Fruit fly (Drosophila melanogaster) whole organism, embryonic: ENCODE measurements around the gene Sym.

Experiments
- BEAF-32 ChIP-seq: fragments of 200-800 bp; sonication (Bioruptor generic); optimal IDR thresholded peaks from 3 replicates; lab custom pipeline; 2017; ENCODE audit warnings: missing biosample characterization, missing genetic modification characterization, mild to moderate bottlenecking, moderate library complexity, missing genetic modification reagents
- CG10462 ChIP-seq: fragments of 200-800 bp; sonication (Bioruptor generic); optimal IDR thresholded peaks from 2 replicates; lab custom pipeline; 2016; ENCODE audit warnings: missing biosample characterization, missing genetic modification characterization
- CG11695 ChIP-seq: fragments of 200-800 bp; sonication (Bioruptor generic); IDR thresholded peaks from 3 replicates; pipeline ENCODE4 v1.3.6; 2022; ENCODE audit warnings: missing biosample characterization, missing genetic modification characterization
- CG11696 ChIP-seq: fragments of 200-800 bp; sonication (Bioruptor generic); IDR thresholded peaks from 2 replicates; pipeline ENCODE4 v1.3.6; 2022; ENCODE audit warnings: missing biosample characterization, missing genetic modification characterization
- CG12104 ChIP-seq: fragments of 200-800 bp; sonication (Bioruptor generic); optimal IDR thresholded peaks from 3 replicates; lab custom pipeline; 2016; ENCODE audit warnings: missing biosample characterization, missing genetic modification characterization
- CG12219 ChIP-seq: fragments of 200-800 bp; sonication (Bioruptor generic); optimal IDR thresholded peaks from 3 replicates; lab custom pipeline; 2018; ENCODE audit warnings: missing biosample characterization, mild to moderate bottlenecking, missing genetic modification characterization
- CG13624 ChIP-seq: fragments of 200-800 bp; sonication (Bioruptor generic); optimal IDR thresholded peaks from 2 replicates; lab custom pipeline; 2016; ENCODE audit warnings: missing biosample characterization, missing genetic modification characterization
- CG14860 ChIP-seq: fragments of 200-800 bp; sonication (Bioruptor generic); IDR thresholded peaks from 3 replicates; pipeline ENCODE4 v1.3.6; 2022; ENCODE audit warnings: missing biosample characterization, missing genetic modification characterization; ENCODE audit not compliant: partially characterized antibody
- CG15011 ChIP-seq: fragments of 200-800 bp; sonication (Bioruptor generic); optimal IDR thresholded peaks from 3 replicates; lab custom pipeline; 2018; ENCODE audit warnings: missing biosample characterization, mild to moderate bottlenecking, missing genetic modification characterization
- CG3065 ChIP-seq: fragments of 200-800 bp; sonication (Bioruptor generic); optimal IDR thresholded peaks from 2 replicates; lab custom pipeline; 2016; ENCODE audit warnings: missing biosample characterization, missing genetic modification characterization
- CG31365 ChIP-seq: fragments of 200-800 bp; sonication (Bioruptor generic); optimal IDR thresholded peaks from 2 replicates; lab custom pipeline; 2018; ENCODE audit warnings: missing biosample characterization, mild to moderate bottlenecking, missing genetic modification characterization
- CG6689 ChIP-seq: fragments of 200-800 bp; sonication (Bioruptor generic); IDR thresholded peaks from 2 replicates; pipeline ENCODE4 v1.3.6; 2022; ENCODE audit warnings: missing biosample characterization, missing genetic modification characterization
- CG7372 ChIP-seq: fragments of 200-800 bp; sonication (Bioruptor generic); IDR thresholded peaks from 2 replicates; pipeline ENCODE4 v1.3.6; 2022; ENCODE audit warnings: missing biosample characterization, missing genetic modification characterization
- CG7745 ChIP-seq: fragments of 200-800 bp; sonication (Bioruptor generic); optimal IDR thresholded peaks from 2 replicates; lab custom pipeline; 2018; ENCODE audit warnings: missing biosample characterization, mild to moderate bottlenecking, missing genetic modification characterization, moderate library complexity
- CrebB ChIP-seq: fragments of 200-800 bp; sonication (Bioruptor generic); optimal IDR thresholded peaks from 3 replicates; lab custom pipeline; 2018; ENCODE audit warnings: missing biosample characterization, mild to moderate bottlenecking, missing genetic modification characterization
- Doc3 ChIP-seq: fragments of 200-800 bp; sonication (Bioruptor generic); IDR thresholded peaks from 3 replicates; pipeline ENCODE4 v1.3.6; 2022; ENCODE audit warnings: missing biosample characterization, missing genetic modification characterization; ENCODE audit not compliant: partially characterized antibody
- Dref ChIP-seq: fragments of 200-800 bp; sonication (Bioruptor generic); IDR thresholded peaks from 2 replicates; pipeline ENCODE4 v1.3.6; 2022; ENCODE audit warnings: missing biosample characterization, missing genetic modification characterization
- Fer3 ChIP-seq: fragments of 200-800 bp; sonication (Bioruptor generic); optimal IDR thresholded peaks from 2 replicates; lab custom pipeline; 2018; ENCODE audit warnings: missing biosample characterization, mild to moderate bottlenecking, missing genetic modification characterization, moderate library complexity
- H2.0 ChIP-seq: fragments of 200-800 bp; sonication (Bioruptor generic); IDR thresholded peaks from 2 replicates; pipeline ENCODE4 v1.3.6; 2022; ENCODE audit warnings: missing biosample characterization, missing genetic modification characterization
- HHEX ChIP-seq: fragments of 200-800 bp; sonication (Bioruptor generic); optimal IDR thresholded peaks from 3 replicates; lab custom pipeline; 2017; ENCODE audit warnings: missing biosample characterization, mild to moderate bottlenecking, missing genetic modification characterization, missing genetic modification reagents
- HLH3B ChIP-seq: fragments of 200-800 bp; sonication (Bioruptor generic); IDR thresholded peaks from 2 replicates; pipeline ENCODE4 v1.3.6; 2022; ENCODE audit warnings: missing biosample characterization, missing genetic modification characterization
- Hmr ChIP-seq: fragments of 200-800 bp; sonication (Bioruptor generic); optimal IDR thresholded peaks from 3 replicates; lab custom pipeline; 2017; ENCODE audit warnings: mild to moderate bottlenecking, missing biosample characterization, missing genetic modification reagents, missing genetic modification characterization
- Hr3 ChIP-seq: fragments of 200-800 bp; sonication (Bioruptor generic); optimal IDR thresholded peaks from 3 replicates; lab custom pipeline; 2016; ENCODE audit warnings: missing biosample characterization, missing genetic modification characterization
- Hsf ChIP-seq: fragments of 200-800 bp; sonication (Bioruptor generic); optimal IDR thresholded peaks from 3 replicates; lab custom pipeline; 2016; ENCODE audit warnings: missing biosample characterization, missing genetic modification characterization
- Jarid2 ChIP-seq: fragments of 200-800 bp; sonication (Bioruptor generic); optimal IDR thresholded peaks from 3 replicates; lab custom pipeline; 2017; ENCODE audit warnings: mild to moderate bottlenecking, missing biosample characterization, missing genetic modification reagents, missing genetic modification characterization
- Nf-YB ChIP-seq: fragments of 200-800 bp; sonication (Bioruptor generic); optimal IDR thresholded peaks from 3 replicates; lab custom pipeline; 2019; ENCODE audit warnings: missing biosample characterization, mild to moderate bottlenecking, missing genetic modification characterization, moderate library complexity
- Pdp1 ChIP-seq, 2 experiments: fragments of 200-800 bp; sonication (Bioruptor generic); optimal IDR thresholded peaks; 3 replicates each; lab custom pipeline; 2016; ENCODE audit warnings: missing biosample characterization in 2 of 2, missing genetic modification characterization in 2 of 2, mild to moderate bottlenecking in 1 of 2, moderate library complexity in 1 of 2
- Ravus ChIP-seq: fragments of 200-800 bp; sonication (Bioruptor generic); IDR thresholded peaks from 2 replicates; pipeline ENCODE4 v1.3.6; 2022; ENCODE audit warnings: missing biosample characterization, missing genetic modification characterization
- Sry-δ ChIP-seq: fragments of 200-800 bp; sonication (Bioruptor generic); optimal IDR thresholded peaks from 2 replicates; lab custom pipeline; 2016; ENCODE audit warnings: missing biosample characterization, missing genetic modification characterization
- YL-1 ChIP-seq: fragments of 200-800 bp; sonication (Bioruptor generic); optimal IDR thresholded peaks from 3 replicates; lab custom pipeline; 2017; ENCODE audit warnings: missing biosample characterization, mild to moderate bottlenecking, missing genetic modification characterization
- ab ChIP-seq: fragments of 200-800 bp; sonication (Bioruptor generic); optimal IDR thresholded peaks from 2 replicates; lab custom pipeline; 2016; ENCODE audit warnings: missing biosample characterization, missing genetic modification characterization
- ase ChIP-seq: fragments of 200-800 bp; sonication (Bioruptor generic); IDR thresholded peaks from 3 replicates; pipeline ENCODE4 v1.3.6; 2022; ENCODE audit warnings: missing biosample characterization, missing genetic modification characterization
- chm ChIP-seq: fragments of 200-800 bp; sonication (Bioruptor generic); IDR thresholded peaks from 2 replicates; pipeline ENCODE4 v1.3.6; 2022; ENCODE audit warnings: missing biosample characterization, missing genetic modification characterization
- croc ChIP-seq: fragments of 200-800 bp; sonication (Bioruptor generic); conservative IDR thresholded peaks from 3 replicates; pipeline ENCODE4 v1.3.6; 2022; ENCODE audit warnings: missing biosample characterization, missing genetic modification characterization
- disco-r ChIP-seq: fragments of 200-800 bp; sonication (Bioruptor generic); optimal IDR thresholded peaks from 2 replicates; lab custom pipeline; 2016; ENCODE audit warnings: missing biosample characterization, missing genetic modification characterization
- gfzf ChIP-seq: fragments of 200-800 bp; sonication (Bioruptor generic); optimal IDR thresholded peaks from 2 replicates; lab custom pipeline; 2016; ENCODE audit warnings: missing biosample characterization, mild to moderate bottlenecking, missing genetic modification characterization, moderate library complexity
- ind ChIP-seq: fragments of 200-800 bp; sonication (Bioruptor generic); optimal IDR thresholded peaks from 3 replicates; lab custom pipeline; 2016; ENCODE audit warnings: missing biosample characterization, missing genetic modification characterization
- insv ChIP-seq, 2 experiments: fragments of 200-800 bp; sonication (Bioruptor generic); optimal IDR thresholded peaks; 3 replicates each; lab custom pipeline; 2016 to 2018; ENCODE audit warnings: missing biosample characterization in 2 of 2, missing genetic modification characterization in 2 of 2
- jumu ChIP-seq: fragments of 200-800 bp; sonication (Bioruptor generic); optimal IDR thresholded peaks from 3 replicates; lab custom pipeline; 2016; ENCODE audit warnings: missing biosample characterization, missing genetic modification characterization
- lmd ChIP-seq: fragments of 200-800 bp; sonication (Bioruptor generic); IDR thresholded peaks from 2 replicates; pipeline ENCODE4 v1.3.6; 2022; ENCODE audit warnings: missing biosample characterization, missing genetic modification characterization
- luna ChIP-seq: fragments of 200-800 bp; sonication (Bioruptor generic); optimal IDR thresholded peaks from 2 replicates; lab custom pipeline; 2016; ENCODE audit warnings: missing biosample characterization, missing genetic modification characterization
- odd ChIP-seq: fragments of 200-800 bp; sonication (Bioruptor generic); optimal IDR thresholded peaks from 2 replicates; lab custom pipeline; 2017; ENCODE audit warnings: missing biosample characterization, mild to moderate bottlenecking, missing genetic modification characterization
- pho ChIP-seq: fragments of 200-800 bp; sonication (Bioruptor generic); optimal IDR thresholded peaks from 2 replicates; lab custom pipeline; 2016; ENCODE audit warnings: missing biosample characterization, missing genetic modification characterization
- run ChIP-seq: fragments of 200-800 bp; sonication (Bioruptor generic); optimal IDR thresholded peaks from 3 replicates; lab custom pipeline; 2018; ENCODE audit warnings: missing biosample characterization, mild to moderate bottlenecking, missing genetic modification characterization
- shn ChIP-seq: fragments of 200-800 bp; sonication (Bioruptor generic); optimal IDR thresholded peaks from 3 replicates; lab custom pipeline; 2016; ENCODE audit warnings: missing biosample characterization, missing genetic modification characterization
- tna ChIP-seq: fragments of 200-800 bp; sonication (Bioruptor generic); IDR thresholded peaks from 2 replicates; pipeline ENCODE4 v1.3.6; 2022; ENCODE audit warnings: missing biosample characterization, missing genetic modification characterization; ENCODE audit not compliant: partially characterized antibody
- wek ChIP-seq: fragments of 200-800 bp; sonication (Bioruptor generic); optimal IDR thresholded peaks from 3 replicates; lab custom pipeline; 2018; ENCODE audit warnings: missing biosample characterization, mild to moderate bottlenecking, missing genetic modification characterization, moderate library complexity
- wor ChIP-seq: fragments of 200-800 bp; sonication (Bioruptor generic); IDR thresholded peaks from 2 replicates; pipeline ENCODE4 v1.3.6; 2022; ENCODE audit warnings: missing biosample characterization, missing genetic modification characterization

The Sym gene

DNA sequence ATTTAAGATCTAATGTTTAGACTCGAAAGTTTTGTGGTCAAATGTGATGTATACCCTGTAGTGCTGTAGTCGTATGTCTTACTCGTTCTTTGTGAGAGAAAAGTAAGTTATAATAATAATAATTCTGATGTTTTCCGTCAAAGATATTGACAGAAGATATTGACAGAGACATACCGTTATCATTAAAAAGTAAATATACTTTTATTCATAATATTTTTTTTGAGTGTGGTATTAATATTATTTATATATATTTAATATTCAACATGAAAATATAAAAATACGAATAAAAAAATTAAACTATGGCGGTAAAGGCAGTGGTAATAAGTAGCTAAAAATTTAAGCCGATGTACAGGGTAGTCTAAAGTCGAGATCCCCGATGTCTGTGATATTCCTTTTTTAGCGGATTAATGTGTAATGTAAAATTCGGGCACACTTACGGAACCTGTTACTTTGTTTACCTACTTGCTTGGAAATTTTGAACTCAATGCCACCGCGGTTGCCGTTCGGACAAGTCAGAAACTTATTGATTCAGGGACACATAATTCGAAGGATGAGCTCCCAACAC lies 5.9 kb downstream of the Sym start, which contains the start of the genes CG2100 and CG1236 (continued):
- TF ChIP-seq shn (no peak), Nf-YB (GFP tag; lab: Kevin White, UChicago) (peak; percentile 72), wek (GFP tag; lab: Kevin White, UChicago) (peak; percentile 18), CG14860 (GFP tag; lab: Robert Waterston, UW) (no peak), odd (GFP tag; lab: Kevin White, UChicago) (peak; percentile 88), Jarid2 (GFP tag; lab: Kevin White, UChicago) (peak; percentile 60), CG15011 (GFP tag; lab: Kevin White, UChicago) (no peak), Sry-δ (no peak), Pdp1 (GFP tag; optimal IDR thresholded peaks at IDR 0.05; lab: Kevin White, UChicago) (peak; percentile 38 to 49), croc (GFP tag; lab: Robert Waterston, UW) (peak; percentile 65), tna (no peak), ind (GFP tag; lab: Kevin White, UChicago) (peak; percentile 81), Hmr (GFP tag; lab: Kevin White, UChicago) (peak; percentile 89), gfzf (GFP tag; lab: Kevin White, UChicago) (peak; percentile 69), HLH3B (peak; percentile 63; the same call in 1 of the 2 replicates), CG12219 (GFP tag; lab: Kevin White, UChicago) (peak; percentile 50), YL-1 (GFP tag; lab: Kevin White, UChicago) (peak; percentile 71), run (tag; lab: Kevin White, UChicago) (peak; percentile 77), lmd (GFP tag; lab: Robert Waterston, UW) (no peak; the same call in 1 of the 2 replicates), CrebB (peak; percentile 36), CG11695 (GFP tag; lab: Robert Waterston, UW) (peak; percentile 87), luna (GFP tag; lab: Kevin White, UChicago) (no peak), Dref (GFP tag; lab: Robert Waterston, UW) (no peak), chm (peak; percentile 79), Doc3 (GFP tag; lab: Robert Waterston, UW) (no peak), pho (GFP tag; lab: Kevin White, UChicago) (peak; percentile 32), disco-r (GFP tag; lab: Kevin White, UChicago) (peak; percentile 22), Hsf (GFP tag; lab: Kevin White, UChicago) (peak; percentile 60), ab (peak; percentile 62), jumu (no peak), CG6689 (peak; percentile 89), CG7372 (GFP tag; lab: Robert Waterston, UW) (peak; percentile 68; the same call in 1 of the 2 replicates), CG13624 (GFP tag; lab: Kevin White, UChicago) (peak; percentile 44), CG31365 (tag; lab: Kevin White, UChicago) (no peak), CG10462 (peak; percentile 71), H2.0 (GFP tag; lab: Robert Waterston, UW) (peak; percentile 63), CG12104 (peak; percentile 71), Fer3 (peak; percentile 76), CG3065 (peak; percentile 35), BEAF-32 (GFP tag; lab: Kevin White, UChicago) (peak; percentile 2), ase (peak; percentile 74), wor (peak; percentile 54; the same call in 1 of the 2 replicates), HHEX (GFP tag; lab: Kevin White, UChicago) (peak; percentile 86), CG11696 (no peak), Ravus (GFP tag; lab: Robert Waterston, UW) (no peak; the same call in 1 of the 2 replicates), CG7745 (tag; lab: Kevin White, UChicago) (no peak), Hr3 (GFP tag; lab: Kevin White, UChicago) (peak; percentile 85), insv (GFP tag; optimal IDR thresholded peaks at IDR 0.05; lab: Kevin White, UChicago) (peak in 1 of 2 experiments; percentile 6)
